Worm (Caenorhabditis elegans): ENCODE results near the gene oac-22.

ce11 chrIV:3853557-3853956, 31.9 kb upstream of the oac-22 start:
- no peak for TF ChIP-seq jun-1 (tag; optimal IDR thresholded peaks at IDR 0.05)
- no peak for TF ChIP-seq lin-35 (GFP tag; optimal IDR thresholded peaks at IDR 0.05)
- no peak for TF ChIP-seq ceh-82 (tag; optimal IDR thresholded peaks at IDR 0.05)
- TF ChIP-seq elt-2 (tag; optimal IDR thresholded peaks at IDR 0.05), result no peak
- TF ChIP-seq unc-62 (GFP tag; optimal IDR thresholded peaks at IDR 0.05), result no peak
- no peak for TF ChIP-seq mep-1 (tag; optimal IDR thresholded peaks at IDR 0.05)
- TF ChIP-seq egl-27 (tag; optimal IDR thresholded peaks at IDR 0.05), result no peak
- no peak for TF ChIP-seq tbx-2 (tag; optimal IDR thresholded peaks at IDR 0.05)
- TF ChIP-seq zag-1 (tag; optimal IDR thresholded peaks at IDR 0.05), result no peak
- TF ChIP-seq sox-4 (tag; optimal IDR thresholded peaks at IDR 0.05), result no peak
- TF ChIP-seq nhr-77 (tag; optimal IDR thresholded peaks at IDR 0.05), result no peak
